Worm (Caenorhabditis elegans) whole organism, mixed stage, embryonic: ENCODE measurements around the gene C30G4.4.

Experiments used
- bed-3 ChIP-seq: fragments of 200-800 bp; sonication (Bioruptor generic); optimal IDR thresholded peaks from 3 replicates; lab custom pipeline; 2018; ENCODE audit warnings: mild to moderate bottlenecking, missing genetic modification characterization, moderate library complexity, missing compliant biosample characterization
- blmp-1 ChIP-seq: fragments of 150-350 bp; optimal IDR thresholded peaks from 2 replicates; lab custom pipeline; 2014; ENCODE audit warnings: missing biosample characterization, missing genetic modification characterization
- ceh-43 ChIP-seq: fragments of 200-800 bp; sonication (Bioruptor generic); optimal IDR thresholded peaks from 2 replicates; lab custom pipeline; 2018; ENCODE audit warnings: mild to moderate bottlenecking, missing genetic modification characterization, moderate library complexity, missing compliant biosample characterization
- ceh-83 ChIP-seq: fragments of 200-800 bp; sonication (Bioruptor generic); optimal IDR thresholded peaks from 2 replicates; lab custom pipeline; 2018; ENCODE audit warnings: mild to moderate bottlenecking, missing genetic modification characterization, missing compliant biosample characterization
- ces-1 ChIP-seq: fragments of 150-350 bp; optimal IDR thresholded peaks from 2 replicates; lab custom pipeline; 2014; ENCODE audit warnings: missing biosample characterization, missing genetic modification reagents, missing genetic modification characterization
- cnd-1 ChIP-seq: fragments of 200-800 bp; sonication (Bioruptor generic); optimal IDR thresholded peaks from 2 replicates; lab custom pipeline; 2018; ENCODE audit warnings: mild to moderate bottlenecking, missing genetic modification characterization, missing compliant biosample characterization
- drap-1 ChIP-seq: fragments of 200-800 bp; sonication (Bioruptor generic); optimal IDR thresholded peaks from 3 replicates; lab custom pipeline; 2018; ENCODE audit warnings: mild to moderate bottlenecking, missing genetic modification characterization, missing compliant biosample characterization
- elt-1 ChIP-seq: sonication (generic microtip); optimal IDR thresholded peaks from 2 replicates; lab custom pipeline; 2017; ENCODE audit warnings: missing genetic modification characterization, mild to moderate bottlenecking, missing compliant biosample characterization, antibody characterized with exemption, moderate library complexity, borderline replicate concordance; ENCODE audit not compliant: insufficient read depth
- hlh-1 ChIP-seq: fragments of 150-350 bp; optimal IDR thresholded peaks from 2 replicates; lab custom pipeline; 2014; ENCODE audit warnings: missing biosample characterization, missing genetic modification reagents, missing genetic modification characterization
- lin-13 ChIP-seq: fragments of 150-350 bp; optimal IDR thresholded peaks from 2 replicates; lab custom pipeline; 2014; ENCODE audit warnings: missing biosample characterization, missing genetic modification characterization
- lin-32 ChIP-seq: fragments of 200-800 bp; sonication (Bioruptor generic); optimal IDR thresholded peaks from 2 replicates; lab custom pipeline; 2018; ENCODE audit warnings: mild to moderate bottlenecking, missing genetic modification characterization, missing compliant biosample characterization
- mab-5 ChIP-seq: fragments of 150-350 bp; optimal IDR thresholded peaks from 2 replicates; lab custom pipeline; 2014; ENCODE audit warnings: missing biosample characterization, missing genetic modification characterization
- mls-2 ChIP-seq: sonication (generic microtip); optimal IDR thresholded peaks from 2 replicates; lab custom pipeline; 2016; ENCODE audit warnings: mild to moderate bottlenecking, missing genetic modification characterization, moderate library complexity, missing compliant biosample characterization
- nhr-2 ChIP-seq: fragments of 150-350 bp; optimal IDR thresholded peaks from 2 replicates; lab custom pipeline; 2014; ENCODE audit warnings: missing biosample characterization, missing genetic modification characterization
- nhr-237 ChIP-seq: fragments of 150-350 bp; optimal IDR thresholded peaks from 2 replicates; lab custom pipeline; 2014; ENCODE audit warnings: missing biosample characterization, missing genetic modification characterization
- nhr-28 ChIP-seq: fragments of 150-350 bp; optimal IDR thresholded peaks from 2 replicates; lab custom pipeline; 2014; ENCODE audit warnings: missing biosample characterization, missing genetic modification characterization
- nhr-76 ChIP-seq: sonication (generic microtip); optimal IDR thresholded peaks from 2 replicates; lab custom pipeline; 2017; ENCODE audit warnings: missing biosample characterization, missing genetic modification characterization
- pha-4 ChIP-seq: fragments of 150-350 bp; optimal IDR thresholded peaks from 2 replicates; lab custom pipeline; 2018; ENCODE audit warnings: missing biosample characterization, missing genetic modification reagents, missing genetic modification characterization
- sem-2 ChIP-seq: fragments of 200-800 bp; sonication (Bioruptor generic); optimal IDR thresholded peaks from 2 replicates; lab custom pipeline; 2018; ENCODE audit warnings: mild to moderate bottlenecking, missing genetic modification characterization, missing compliant biosample characterization
- snpc-4 ChIP-seq: fragments of 150-350 bp; optimal IDR thresholded peaks from 2 replicates; lab custom pipeline; 2014; ENCODE audit warnings: missing biosample characterization, missing genetic modification characterization
- sptf-1 ChIP-seq: sonication (generic microtip); optimal IDR thresholded peaks from 2 replicates; lab custom pipeline; 2017; ENCODE audit warnings: mild to moderate bottlenecking, missing genetic modification characterization, moderate library complexity, missing compliant biosample characterization
- tbx-8 ChIP-seq: fragments of 200-800 bp; sonication (Bioruptor generic); optimal IDR thresholded peaks from 2 replicates; lab custom pipeline; 2018; ENCODE audit warnings: mild to moderate bottlenecking, missing genetic modification characterization, moderate library complexity, missing compliant biosample characterization
- unc-120 ChIP-seq: sonication (generic microtip); optimal IDR thresholded peaks from 2 replicates; lab custom pipeline; 2017; ENCODE audit warnings: missing genetic modification characterization, missing compliant biosample characterization; ENCODE audit not compliant: poor library complexity, severe bottlenecking
- unc-62 ChIP-seq: fragments of 150-350 bp; optimal IDR thresholded peaks from 2 replicates; lab custom pipeline; 2014; ENCODE audit warnings: missing biosample characterization, missing genetic modification reagents, missing genetic modification characterization
- zip-8 ChIP-seq: fragments of 150-350 bp; optimal IDR thresholded peaks from 2 replicates; lab custom pipeline; 2014; ENCODE audit warnings: missing biosample characterization, missing genetic modification characterization
- ztf-11 ChIP-seq: fragments of 150-350 bp; optimal IDR thresholded peaks from 2 replicates; lab custom pipeline; 2014; ENCODE audit warnings: missing biosample characterization, missing genetic modification characterization

Gene C30G4.4

DNA sequence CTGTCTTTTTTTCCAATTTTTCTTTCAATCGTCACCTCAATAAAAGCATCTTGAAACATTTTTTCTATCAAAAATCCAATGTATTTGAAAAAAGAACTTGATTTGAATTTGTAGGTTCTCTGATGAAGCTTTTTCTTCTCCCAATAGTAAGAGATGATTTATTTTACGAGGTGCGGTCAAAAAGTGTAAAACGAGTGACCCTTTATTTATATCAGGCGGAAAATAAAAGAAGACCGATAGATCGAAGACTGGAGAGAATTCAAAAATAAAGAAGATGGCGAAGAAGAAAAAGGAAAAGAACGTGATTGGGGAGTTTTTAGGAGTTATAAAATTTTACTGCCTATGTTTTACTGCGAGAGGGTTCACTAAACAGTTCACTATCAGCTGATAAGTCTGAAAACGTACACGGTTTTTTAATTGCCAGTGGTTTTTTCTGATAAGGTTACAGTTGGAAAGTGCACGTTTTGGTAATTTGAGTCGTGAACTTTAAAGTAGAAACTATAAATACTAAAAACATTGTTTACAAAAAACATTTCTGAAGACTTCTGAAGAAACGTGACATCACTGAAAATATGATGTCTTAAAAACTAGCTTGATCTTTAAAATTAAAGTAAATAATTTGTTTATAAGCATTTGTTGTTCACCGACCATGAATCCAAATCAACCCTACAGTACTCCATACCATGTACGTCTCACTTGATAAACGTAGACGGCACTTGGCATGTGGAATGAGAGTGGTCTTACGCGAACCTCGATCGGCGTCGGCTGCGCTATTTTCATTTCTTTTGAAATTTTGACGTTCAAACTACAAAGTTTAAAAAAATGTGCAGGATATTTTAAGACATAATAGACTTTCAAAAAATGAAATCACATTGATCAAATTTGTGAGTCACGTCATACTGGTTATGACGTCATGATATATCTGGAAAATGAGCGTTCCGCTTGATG, 15.9 kb downstream of the C30G4.4 start:
- TF ChIP-seq zip-8 (tag; lab: Kevin White, UChicago) (peak; percentile 41), nhr-76 (tag; lab: Kevin White, UChicago) (no peak)

- no peak for TF ChIP-seq tbx-8
- no peak for TF ChIP-seq lin-32 (GFP tag; lab: Kevin White, UChicago)
- no peak for TF ChIP-seq nhr-2 (tag; lab: Kevin White, UChicago)
- TF ChIP-seq lin-13 (tag; lab: Kevin White, UChicago) = no peak
- TF ChIP-seq bed-3 = no peak
- TF ChIP-seq zip-8 (tag; lab: Kevin White, UChicago) = no peak
- no peak for TF ChIP-seq mab-5 (tag; lab: Kevin White, UChicago)
- TF ChIP-seq ceh-43 (GFP tag; lab: Kevin White, UChicago) = no peak
- TF ChIP-seq unc-62 (GFP tag; lab: Kevin White, UChicago) = no peak
- TF ChIP-seq nhr-28 (tag; lab: Kevin White, UChicago) = no peak
- TF ChIP-seq pha-4 (tag; lab: Kevin White, UChicago) = no peak
- no peak for TF ChIP-seq ceh-83
- no peak for TF ChIP-seq drap-1 (GFP tag; lab: Kevin White, UChicago)
- no peak for TF ChIP-seq ces-1 (GFP tag; lab: Kevin White, UChicago)
These were observed 16.5 kb downstream of the C30G4.4 start, which contains the start of gene gcy-11 for ce11 chrX:17055481-17055835. gcy-11 (minus strand) TSS chrX:17055581.

ce11 chrX:17054121-17054520, 17.9 kb downstream of the C30G4.4 start:
- no peak for TF ChIP-seq pha-4 (tag; lab: Kevin White, UChicago)
- TF ChIP-seq mab-5 (tag; lab: Kevin White, UChicago) = no peak
- TF ChIP-seq hlh-1 (tag; lab: Kevin White, UChicago) = no peak
- TF ChIP-seq nhr-28 (tag; lab: Kevin White, UChicago) = no peak
- TF ChIP-seq drap-1 (GFP tag; lab: Kevin White, UChicago) = no peak
- no peak for TF ChIP-seq ceh-43 (GFP tag; lab: Kevin White, UChicago)
- TF ChIP-seq snpc-4 = no peak
- TF ChIP-seq sem-2 = no peak
- no peak for TF ChIP-seq lin-32 (GFP tag; lab: Kevin White, UChicago)

ce11 chrX:17045529-17045928, 26.5 kb downstream of the C30G4.4 start, which contains the start of gene C30G4.2:
C30G4.2 (minus strand) TSS chrX:17045629.
- TF ChIP-seq cnd-1 (tag; lab: Kevin White, UChicago) (no peak), elt-1 (no peak)
- TF ChIP-seq, all 35 proteins: peak for 0

DNA sequence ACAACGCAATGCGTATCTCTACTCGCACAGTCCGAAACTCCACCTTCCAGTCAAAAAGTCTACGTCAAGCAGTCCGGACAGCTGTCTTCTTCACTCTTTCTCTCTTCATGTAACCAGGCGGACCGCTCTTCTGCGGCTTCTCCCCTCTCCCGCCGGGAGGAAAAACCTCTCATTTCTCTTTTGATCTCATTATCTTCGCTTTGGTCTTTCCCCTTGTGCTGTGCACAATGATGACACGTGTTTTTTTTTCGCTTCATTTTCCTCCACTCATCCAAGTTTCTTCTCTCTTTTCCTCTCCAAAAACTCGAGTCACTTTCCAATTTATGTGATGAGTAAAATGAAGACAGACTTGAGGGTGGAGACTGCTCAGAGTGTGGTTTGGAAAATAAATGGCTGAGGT, 29.0 kb downstream of the C30G4.4 start, which contains the start of gene F35B3.7:
Gene F35B3.7 (minus strand): TSS at position 133 of the 400 bp plus-strand sequence.
- TF ChIP-seq sptf-1 (tag; lab: Kevin White, UChicago) (no peak), hlh-1 (tag; lab: Kevin White, UChicago) (peak; percentile 82), unc-120 (tag; lab: Kevin White, UChicago) (peak; percentile 52), blmp-1 (no peak), mls-2 (no peak)

DNA sequence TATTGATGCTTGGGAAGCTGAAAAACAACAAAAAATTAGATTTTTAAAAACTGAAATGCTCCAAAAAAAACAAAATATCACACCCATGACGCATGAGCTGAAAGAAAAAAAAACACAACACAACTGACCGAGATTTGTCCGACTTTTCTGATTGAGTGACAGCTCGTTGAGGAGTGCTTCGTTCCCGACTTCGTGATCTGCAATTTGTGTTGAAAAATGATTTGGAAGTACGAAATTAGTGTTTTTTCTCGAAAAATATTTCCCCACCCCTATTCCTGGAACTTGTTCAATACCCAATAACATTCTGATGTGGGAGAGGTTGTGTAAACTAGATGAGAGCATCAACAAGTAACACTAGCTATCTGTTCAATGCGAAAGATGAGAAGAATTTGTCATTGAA, 30.4 kb downstream of the C30G4.4 start:
- TF ChIP-seq elt-1 (no peak), tbx-8 (no peak), ces-1 (GFP tag; lab: Kevin White, UChicago) (no peak), ztf-11 (tag; lab: Kevin White, UChicago) (no peak)

- TF ChIP-seq nhr-237 (tag; lab: Kevin White, UChicago) = no peak
- TF ChIP-seq blmp-1 = peak; percentile 87
These were observed 33.4 kb downstream of the C30G4.4 start for ce11 chrX:17038616-17039015.
